Fruit fly (Drosophila melanogaster): ENCODE data around the gene CG15034.

CG15034 gene

DNA sequence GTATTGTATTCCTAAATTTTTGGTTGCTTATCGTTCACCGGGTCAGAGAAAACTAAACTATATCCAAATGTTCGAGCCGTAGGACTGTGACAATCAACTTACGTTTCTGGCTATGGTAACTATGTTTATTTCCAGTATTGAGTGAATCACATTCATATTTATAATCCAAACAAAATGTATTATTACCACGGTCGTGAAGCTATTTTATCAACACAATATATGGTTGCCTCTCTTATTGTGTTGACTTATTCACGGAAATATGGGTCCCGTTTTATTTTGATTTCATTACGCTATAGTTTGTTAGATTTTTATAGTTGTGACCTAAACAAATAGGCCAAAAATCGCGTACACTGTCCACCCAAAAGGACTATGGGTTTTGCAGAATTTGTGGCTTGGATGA, at the start of gene CG15034:
CG15034 (minus strand) TSS at position 101 of the 400 bp plus-strand sequence.
- no peak for TF ChIP-seq noc (tag; optimal IDR thresholded peaks at IDR 0.05)

DNA sequence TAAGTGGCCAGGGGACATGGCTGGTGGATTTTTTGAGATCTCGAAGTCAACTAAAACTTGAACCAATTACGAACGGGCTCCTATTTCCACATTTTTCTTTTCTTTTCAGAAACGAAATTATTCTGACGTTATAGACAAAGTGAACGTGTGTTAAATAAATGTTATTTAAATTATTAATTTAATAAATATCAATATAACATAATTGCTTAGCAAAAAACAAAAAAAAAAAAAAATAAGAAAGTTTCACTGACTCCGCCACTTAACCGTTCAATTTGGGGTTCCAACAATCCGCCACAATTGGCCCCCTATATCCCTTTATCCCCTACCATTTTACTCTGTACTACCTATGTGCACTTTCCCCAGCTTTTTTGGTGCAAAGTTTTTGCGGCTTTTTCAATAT, 35.6 kb upstream of the CG15034 start, which contains the start of gene CG42781:
CG42781 (minus strand) TSS at position 101 of the 400 bp plus-strand sequence.
- no peak for TF ChIP-seq noc (tag; optimal IDR thresholded peaks at IDR 0.05)

DNA sequence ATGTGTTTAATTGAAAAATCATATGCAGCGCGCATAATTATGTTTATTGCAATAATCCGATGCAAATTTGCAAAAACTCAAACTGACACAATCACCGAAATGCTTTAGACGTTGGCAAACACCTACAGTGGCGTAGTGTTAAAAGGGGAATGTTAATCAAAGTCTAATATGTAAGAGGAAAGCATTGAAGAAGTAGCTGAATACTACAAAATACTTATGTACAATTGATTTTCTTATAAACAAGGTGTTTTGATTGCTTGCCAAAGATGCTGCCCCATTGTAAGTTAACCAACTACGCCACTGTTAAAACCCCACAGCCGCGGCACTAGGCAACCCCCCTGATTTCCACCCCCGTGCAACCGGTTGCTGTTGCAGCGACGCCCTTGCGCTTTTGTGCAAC, 32.3 kb upstream of the CG15034 start:
- no peak for TF ChIP-seq noc (tag; optimal IDR thresholded peaks at IDR 0.05)

dm6 chrX:7377840-7378239, 30.5 kb upstream of the CG15034 start, which contains the start of gene CheA7a:
Gene CheA7a, plus strand, starts transcription at chrX:7378140.
- no peak for TF ChIP-seq noc (tag; optimal IDR thresholded peaks at IDR 0.05)

- TF ChIP-seq noc (tag; optimal IDR thresholded peaks at IDR 0.05) = no peak
Measured at dm6 chrX:7372475-7372874, 25.2 kb upstream of the CG15034 start.

- TF ChIP-seq noc (tag; optimal IDR thresholded peaks at IDR 0.05) = no peak
Measured at dm6 chrX:7368361-7368760, 21.1 kb upstream of the CG15034 start.

DNA sequence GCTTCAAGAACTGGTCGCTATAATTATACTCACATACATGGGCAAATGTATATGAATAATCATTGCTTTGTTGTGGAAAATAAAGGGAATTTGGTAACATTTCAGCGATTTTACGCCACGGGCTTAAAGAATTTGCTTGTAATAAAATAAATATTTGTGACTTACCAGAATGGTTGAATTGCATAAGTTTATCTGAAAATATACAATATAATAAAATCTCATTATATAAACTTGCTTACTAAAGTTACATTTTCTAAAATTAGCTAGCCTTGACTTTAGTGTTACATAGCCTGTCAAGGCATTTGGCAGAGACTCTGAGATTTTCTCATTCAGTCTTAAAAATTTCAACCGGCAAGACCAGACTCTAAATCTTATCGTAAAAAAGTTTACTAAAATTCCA, 11.2 kb upstream of the CG15034 start, which contains the start of gene CG1999:
CG1999 (plus strand) TSS at position 301 of the 400 bp plus-strand sequence.
- no peak for TF ChIP-seq noc (tag; optimal IDR thresholded peaks at IDR 0.05)

DNA sequence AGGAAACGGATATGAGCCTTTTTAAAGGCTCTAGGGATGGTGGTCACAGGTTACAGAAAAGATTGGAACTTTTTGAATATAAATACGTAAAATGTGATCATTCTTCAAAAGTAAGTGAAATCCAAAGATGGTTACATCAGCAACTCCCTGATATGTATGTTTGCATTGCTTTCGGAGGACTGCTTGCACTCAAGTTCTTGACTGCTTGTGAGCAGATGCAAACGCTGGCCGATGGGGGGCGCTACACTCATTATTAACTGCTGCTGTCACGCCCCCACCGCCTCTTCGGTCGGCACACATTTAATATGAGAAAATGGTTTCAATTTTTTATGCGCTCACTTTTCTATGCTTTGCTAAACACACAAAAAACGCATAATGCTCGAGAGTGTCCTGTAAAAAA, 2.7 kb upstream of the CG15034 start:
- TF ChIP-seq noc (tag; optimal IDR thresholded peaks at IDR 0.05) = no peak

dm6 chrX:7342998-7343397, 4.3 kb downstream of the CG15034 start:
- no peak for TF ChIP-seq noc (tag; optimal IDR thresholded peaks at IDR 0.05)

dm6 chrX:7340667-7341066, 6.6 kb downstream of the CG15034 start:
- TF ChIP-seq noc (tag; optimal IDR thresholded peaks at IDR 0.05) = no peak

DNA sequence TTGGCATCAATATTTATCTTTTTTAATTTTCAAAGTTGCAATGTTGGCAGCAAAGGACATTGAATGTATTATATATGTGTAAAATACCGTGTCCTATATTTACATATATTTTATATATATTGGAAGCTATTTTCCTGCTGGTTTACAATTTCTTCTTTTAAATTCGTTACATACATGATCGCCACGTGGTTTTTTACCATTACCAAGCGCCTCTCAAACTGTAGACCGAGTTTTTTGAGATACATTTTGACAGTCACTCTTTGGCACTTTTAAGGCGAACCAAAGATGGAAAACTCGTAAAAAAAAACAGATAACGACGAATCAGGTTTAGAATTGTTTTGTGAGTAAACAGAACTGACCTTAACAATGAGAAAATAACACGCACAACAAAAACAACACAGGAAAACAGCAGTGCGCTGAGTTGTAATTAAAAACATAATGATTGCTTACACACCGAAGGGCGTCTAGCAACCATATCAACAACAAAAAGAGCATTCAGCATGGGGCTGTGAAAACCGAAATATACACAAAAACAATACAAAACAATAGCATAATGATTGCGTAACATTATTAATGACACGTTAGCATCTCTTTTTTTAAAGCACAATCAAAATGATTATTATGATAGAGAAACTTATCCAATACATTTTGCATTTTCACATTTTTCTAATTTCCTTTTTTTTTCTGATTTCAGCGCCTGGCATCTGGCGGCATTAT, 7.5 kb downstream of the CG15034 start:
- TF ChIP-seq noc (tag; optimal IDR thresholded peaks at IDR 0.05) = no peak

dm6 chrX:7338538-7338937, 8.8 kb downstream of the CG15034 start:
- TF ChIP-seq noc (tag; optimal IDR thresholded peaks at IDR 0.05) = no peak

DNA sequence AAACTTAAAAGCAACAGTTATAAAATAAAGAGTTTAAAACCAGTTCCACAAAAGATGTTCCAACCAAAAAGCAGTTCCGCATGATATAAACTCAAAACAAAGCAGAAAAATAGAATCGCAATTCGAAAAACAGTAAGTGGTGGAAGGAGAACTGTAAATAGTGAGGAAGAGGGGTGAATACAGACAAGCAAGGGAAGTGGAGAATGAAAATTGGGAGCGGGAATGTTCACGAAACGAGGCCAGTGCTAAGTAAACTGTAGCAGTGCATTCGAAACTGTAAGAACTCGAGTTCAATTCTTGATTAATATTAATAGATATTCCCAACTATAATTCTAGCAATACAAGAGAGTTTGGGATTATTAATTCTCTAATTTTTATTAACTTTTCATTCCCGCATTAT, 9.3 kb downstream of the CG15034 start:
- TF ChIP-seq noc (tag; optimal IDR thresholded peaks at IDR 0.05) = no peak

dm6 chrX:7336962-7337844, 10.1 kb downstream of the CG15034 start, which contains the start of gene CBP:
Gene CBP, plus strand, starts transcription at chrX:7337352.
- peak; percentile 25 for TF ChIP-seq noc (tag; optimal IDR thresholded peaks at IDR 0.05)

- TF ChIP-seq noc (tag; optimal IDR thresholded peaks at IDR 0.05) = no peak
Measured at dm6 chrX:7336121-7336961, 11.0 kb downstream of the CG15034 start.

dm6 chrX:7335524-7335991, 11.7 kb downstream of the CG15034 start:
- TF ChIP-seq noc (tag; optimal IDR thresholded peaks at IDR 0.05) = no peak
